Fruit fly (Drosophila melanogaster) whole organism: ENCODE results near the gene IFT52.

Experiments
- CG8478 ChIP-seq: fragments of >200 bp; optimal IDR thresholded peaks from 2 replicates; lab custom pipeline; 2018; ENCODE audit warnings: inconsistent platforms
- Dll ChIP-seq: fragments of >200 bp; optimal IDR thresholded peaks from 2 replicates; lab custom pipeline; 2017
- EcR ChIP-seq, 2 experiments: fragments of >200 bp; optimal IDR thresholded peaks; 2 replicates each; lab custom pipeline; 2017; ENCODE audit warnings: missing biosample characterization in 2 of 2, missing genetic modification characterization in 2 of 2, missing genetic modification reagents in 2 of 2
- pan ChIP-seq: fragments of >200 bp; optimal IDR thresholded peaks from 2 replicates; lab custom pipeline; 2017
- psq ChIP-seq: fragments of >200 bp; optimal IDR thresholded peaks from 2 replicates; lab custom pipeline; 2017
- usp ChIP-seq: fragments of >200 bp; optimal IDR thresholded peaks from 2 replicates; lab custom pipeline; 2017; ENCODE audit warnings: missing biosample characterization, missing genetic modification characterization, mixed read lengths

Gene IFT52

dm6 chr2L:6557429-6558384 is at the start of gene IFT52, which contains the start of gene COX5B:
Gene IFT52, minus strand, starts transcription at chr2L:6557502.
Gene COX5B, plus strand, starts transcription at chr2L:6557800.
- TF ChIP-seq CG8478 (lab: Kevin White, UChicago) (no peak), Dll (no peak), EcR (GFP tag; optimal IDR thresholded peaks at IDR 0.05; lab: Kevin White, UChicago) (no peak), pan (lab: Kevin White, UChicago) (no peak), psq (no peak)

- TF ChIP-seq usp (GFP tag; lab: Kevin White, UChicago) (no peak), Dll (peak; percentile 86), psq (no peak), CG8478 (lab: Kevin White, UChicago) (no peak)
Observed at dm6 chr2L:6601018-6601505, 43.8 kb upstream of the IFT52 start, which contains the start of gene Dpp10. Gene Dpp10, minus strand, starts transcription at chr2L:6601068.

- TF ChIP-seq psq (no peak), CG8478 (lab: Kevin White, UChicago) (no peak), usp (GFP tag; lab: Kevin White, UChicago) (no peak), EcR (GFP tag; optimal IDR thresholded peaks at IDR 0.05; lab: Kevin White, UChicago) (no peak), pan (lab: Kevin White, UChicago) (no peak), Dll (no peak)
Observed at dm6 chr2L:6595027-6595426, 37.7 kb upstream of the IFT52 start.

dm6 chr2L:6584346-6584745 is 27.0 kb upstream of the IFT52 start:
- TF ChIP-seq EcR (GFP tag; optimal IDR thresholded peaks at IDR 0.05; lab: Kevin White, UChicago), result no peak
- TF ChIP-seq usp (GFP tag; lab: Kevin White, UChicago), result no peak
- no peak for TF ChIP-seq Dll
- no peak for TF ChIP-seq psq
- no peak for TF ChIP-seq pan (lab: Kevin White, UChicago)
- no peak for TF ChIP-seq CG8478 (lab: Kevin White, UChicago)

dm6 chr2L:6579045-6579444 is 21.7 kb upstream of the IFT52 start:
- no peak for TF ChIP-seq usp (GFP tag; lab: Kevin White, UChicago)
- TF ChIP-seq Dll, result no peak
- no peak for TF ChIP-seq pan (lab: Kevin White, UChicago)

- TF ChIP-seq pan (lab: Kevin White, UChicago), result no peak
- no peak for TF ChIP-seq usp (GFP tag; lab: Kevin White, UChicago)
- TF ChIP-seq psq, result no peak
- TF ChIP-seq Dll, result no peak
- TF ChIP-seq EcR (GFP tag; optimal IDR thresholded peaks at IDR 0.05; lab: Kevin White, UChicago), result no peak
- no peak for TF ChIP-seq CG8478 (lab: Kevin White, UChicago)
Observed at dm6 chr2L:6566020-6566687, 8.9 kb upstream of the IFT52 start, which contains the start of gene CG13766. Gene CG13766, minus strand, starts transcription at chr2L:6566181.

- TF ChIP-seq usp (GFP tag; lab: Kevin White, UChicago) (no peak), Dll (no peak), pan (lab: Kevin White, UChicago) (peak; percentile 36)
Observed at dm6 chr2L:6564955-6565354, 7.7 kb upstream of the IFT52 start.

- TF ChIP-seq psq (no peak), usp (GFP tag; lab: Kevin White, UChicago) (no peak), EcR (GFP tag; optimal IDR thresholded peaks at IDR 0.05; lab: Kevin White, UChicago) (no peak), CG8478 (lab: Kevin White, UChicago) (no peak), Dll (no peak), pan (lab: Kevin White, UChicago) (no peak)
Observed at dm6 chr2L:6562358-6562687, 5.0 kb upstream of the IFT52 start.

- TF ChIP-seq CG8478 (lab: Kevin White, UChicago), result no peak
- TF ChIP-seq psq, result no peak
- no peak for TF ChIP-seq usp (GFP tag; lab: Kevin White, UChicago)
- no peak for TF ChIP-seq pan (lab: Kevin White, UChicago)
- TF ChIP-seq EcR (GFP tag; optimal IDR thresholded peaks at IDR 0.05; lab: Kevin White, UChicago), result no peak
- no peak for TF ChIP-seq Dll
Observed at dm6 chr2L:6561463-6562357, 4.4 kb upstream of the IFT52 start, which contains the start of the genes Trmt6 and Ent2. Gene Trmt6, minus strand, starts transcription at chr2L:6562289. Gene Ent2, plus strand, starts transcription at chr2L:6562325.

- TF ChIP-seq EcR (GFP tag; optimal IDR thresholded peaks at IDR 0.05; lab: Kevin White, UChicago), result no peak
- no peak for TF ChIP-seq Dll
- no peak for TF ChIP-seq pan (lab: Kevin White, UChicago)
- no peak for TF ChIP-seq usp (GFP tag; lab: Kevin White, UChicago)
- TF ChIP-seq CG8478 (lab: Kevin White, UChicago), result no peak
- no peak for TF ChIP-seq psq
Observed at dm6 chr2L:6559131-6559530, 1.8 kb upstream of the IFT52 start, which contains the start of gene COX5BL. Gene COX5BL, plus strand, starts transcription at chr2L:6559431.

dm6 chr2L:6553797-6554188 is 3.5 kb downstream of the IFT52 start:
- TF ChIP-seq psq, result no peak
- no peak for TF ChIP-seq Dll
- no peak for TF ChIP-seq CG8478 (lab: Kevin White, UChicago)
- TF ChIP-seq EcR (GFP tag; optimal IDR thresholded peaks at IDR 0.05; lab: Kevin White, UChicago), result no peak
- TF ChIP-seq pan (lab: Kevin White, UChicago), result no peak
- no peak for TF ChIP-seq usp (GFP tag; lab: Kevin White, UChicago)
